Worm (Caenorhabditis elegans): ENCODE measurements around the gene nmy-1.

DNA sequence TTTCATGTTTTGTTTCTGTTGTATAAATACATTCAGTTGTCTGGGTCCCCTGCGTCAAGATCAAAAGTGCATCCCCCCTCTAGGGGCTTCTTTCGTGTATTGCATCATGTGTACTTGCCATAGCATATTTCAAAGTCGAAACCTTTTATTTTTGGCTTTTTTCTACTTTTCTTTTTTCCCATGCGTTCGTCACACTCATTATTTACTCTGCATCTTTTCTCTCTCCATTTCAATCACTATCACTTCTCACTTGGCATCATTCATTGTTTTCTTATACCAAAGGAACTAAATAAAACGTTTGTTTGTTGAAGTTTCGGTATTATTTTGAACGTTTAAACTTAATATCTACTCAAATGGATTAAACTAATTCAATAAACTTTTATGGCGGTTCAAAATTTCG lies 30.2 kb downstream of the nmy-1 start:
- TF ChIP-seq ztf-11 (tag; optimal IDR thresholded peaks at IDR 0.05): no peak
- TF ChIP-seq ces-1 (GFP tag; optimal IDR thresholded peaks at IDR 0.05): no peak
- no peak for TF ChIP-seq ham-2 (GFP tag; optimal IDR thresholded peaks at IDR 0.05)

Data from whole organism, mixed stage, embryonic.